Worm (Caenorhabditis elegans): Measurements from ENCODE around the gene rgs-5.

The rgs-5 gene

ce11 chrIII:5730041-5730440, 31.7 kb downstream of the rgs-5 start:
- TF ChIP-seq ceh-16 (tag; optimal IDR thresholded peaks at IDR 0.05) (no peak), gmeb-1 (tag; optimal IDR thresholded peaks at IDR 0.05) (no peak), sma-3 (GFP tag; optimal IDR thresholded peaks at IDR 0.05) (no peak), R02D3.7 (tag; optimal IDR thresholded peaks at IDR 0.05) (no peak), nhr-6 (tag; optimal IDR thresholded peaks at IDR 0.05) (no peak), aly-2 (tag; optimal IDR thresholded peaks at IDR 0.05) (no peak), nhr-12 (tag; optimal IDR thresholded peaks at IDR 0.05) (no peak), mbf-1 (tag; optimal IDR thresholded peaks at IDR 0.05) (no peak), sma-9 (GFP tag; optimal IDR thresholded peaks at IDR 0.05) (no peak), sma-9 (tag; optimal IDR thresholded peaks at IDR 0.05) (no peak), lin-39 (tag; optimal IDR thresholded peaks at IDR 0.05) (no peak), Y55F3AM.14 (GFP tag; optimal IDR thresholded peaks at IDR 0.05) (no peak), ceh-82 (tag; optimal IDR thresholded peaks at IDR 0.05) (no peak), ztf-1 (GFP tag; conservative IDR thresholded peaks at IDR 0.05) (no peak), lin-13 (GFP tag; optimal IDR thresholded peaks at IDR 0.05) (no peak), unc-62 (GFP tag; optimal IDR thresholded peaks at IDR 0.05) (no peak), nhr-25 (tag; optimal IDR thresholded peaks at IDR 0.05) (no peak), skn-1 (tag; optimal IDR thresholded peaks at IDR 0.05) (no peak), nhr-77 (tag; optimal IDR thresholded peaks at IDR 0.05) (no peak)

ce11 chrIII:5730980-5731636, 32.8 kb downstream of the rgs-5 start, which contains the start of the genes B0244.9 and B0244.7:
Gene B0244.9 (minus strand): TSS chrIII:5731030.
Gene B0244.7 (plus strand): TSS chrIII:5731501.
- TF ChIP-seq nhr-10 (tag; optimal IDR thresholded peaks at IDR 0.05) (no peak), fos-1 (tag; optimal IDR thresholded peaks at IDR 0.05) (peak; percentile 83)

DNA sequence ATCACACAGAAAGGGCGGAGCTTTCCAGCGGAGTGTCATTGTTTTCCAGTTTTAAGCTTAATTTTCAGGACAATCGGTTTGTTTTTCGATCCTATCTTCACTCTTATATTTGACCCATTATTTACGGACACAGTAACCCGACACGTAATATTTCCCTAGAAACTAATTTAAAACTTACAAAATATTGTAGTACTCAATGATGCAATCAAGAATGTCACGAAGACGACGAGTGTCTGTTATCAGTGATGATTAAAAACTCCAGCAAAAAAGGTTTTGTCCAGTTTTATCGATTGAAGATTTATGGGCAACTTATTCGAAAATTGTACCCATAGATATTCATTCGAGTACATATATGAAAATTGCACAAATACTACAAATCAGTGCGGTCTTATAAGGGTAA, 34.6 kb downstream of the rgs-5 start, which contains the start of gene B0244.17:
B0244.17 (plus strand) TSS at position 301 of the 400 bp plus-strand sequence.
- TF ChIP-seq skn-1 (tag; optimal IDR thresholded peaks at IDR 0.05) = no peak
- no peak for TF ChIP-seq ama-1 (optimal IDR thresholded peaks at IDR 0.05)
- TF ChIP-seq zag-1 (tag; optimal IDR thresholded peaks at IDR 0.05) = no peak
- peak; percentile 73 for TF ChIP-seq fos-1 (tag; optimal IDR thresholded peaks at IDR 0.05)
- TF ChIP-seq nhr-6 (tag; optimal IDR thresholded peaks at IDR 0.05) = no peak
- TF ChIP-seq nhr-10 (tag; optimal IDR thresholded peaks at IDR 0.05) = no peak
- TF ChIP-seq alr-1 (tag; optimal IDR thresholded peaks at IDR 0.05) = no peak
- TF ChIP-seq nhr-21 (tag; optimal IDR thresholded peaks at IDR 0.05) = no peak

DNA sequence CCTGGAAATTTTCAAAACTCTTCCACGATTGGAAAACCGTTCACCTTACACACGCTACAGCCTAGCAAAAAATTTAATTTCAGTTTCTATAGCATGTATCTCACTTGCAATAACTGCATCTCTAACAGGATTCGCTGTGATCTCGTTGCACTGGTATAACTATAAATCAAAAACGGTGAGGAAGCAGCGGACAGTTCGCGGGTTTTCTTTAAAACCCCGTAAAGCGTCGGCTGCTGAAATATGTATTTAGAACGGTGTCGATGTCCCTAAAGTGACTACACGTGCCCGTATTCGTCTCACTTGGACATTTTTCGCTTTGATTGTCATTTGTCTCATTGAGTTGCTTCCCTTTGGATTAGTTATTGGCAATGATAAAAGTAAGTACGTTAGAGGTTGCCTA, 36.0 kb downstream of the rgs-5 start:
- TF ChIP-seq ztf-4 (tag; optimal IDR thresholded peaks at IDR 0.05) = no peak
- TF ChIP-seq lsy-2 (tag; optimal IDR thresholded peaks at IDR 0.05) = no peak
- no peak for TF ChIP-seq nhr-11 (tag; optimal IDR thresholded peaks at IDR 0.05)
- TF ChIP-seq lin-13 (GFP tag; optimal IDR thresholded peaks at IDR 0.05) = no peak
- TF ChIP-seq unc-62 (GFP tag; optimal IDR thresholded peaks at IDR 0.05) = no peak
- TF ChIP-seq lin-39 (tag; optimal IDR thresholded peaks at IDR 0.05) = no peak
- TF ChIP-seq nhr-77 (tag; optimal IDR thresholded peaks at IDR 0.05) = no peak
- no peak for TF ChIP-seq nhr-6 (tag; optimal IDR thresholded peaks at IDR 0.05)
- no peak for TF ChIP-seq unc-55 (GFP tag; optimal IDR thresholded peaks at IDR 0.05)
- no peak for TF ChIP-seq zag-1 (tag; optimal IDR thresholded peaks at IDR 0.05)
- TF ChIP-seq egl-27 (tag; optimal IDR thresholded peaks at IDR 0.05) = no peak
- TF ChIP-seq lin-11 (tag; optimal IDR thresholded peaks at IDR 0.05) = no peak
- no peak for TF ChIP-seq snpc-4 (tag; optimal IDR thresholded peaks at IDR 0.05)
- TF ChIP-seq ceh-16 (tag; optimal IDR thresholded peaks at IDR 0.05) = no peak
- TF ChIP-seq nhr-23 (tag; optimal IDR thresholded peaks at IDR 0.05) = no peak
- no peak for TF ChIP-seq dmd-4 (tag; optimal IDR thresholded peaks at IDR 0.05)

DNA sequence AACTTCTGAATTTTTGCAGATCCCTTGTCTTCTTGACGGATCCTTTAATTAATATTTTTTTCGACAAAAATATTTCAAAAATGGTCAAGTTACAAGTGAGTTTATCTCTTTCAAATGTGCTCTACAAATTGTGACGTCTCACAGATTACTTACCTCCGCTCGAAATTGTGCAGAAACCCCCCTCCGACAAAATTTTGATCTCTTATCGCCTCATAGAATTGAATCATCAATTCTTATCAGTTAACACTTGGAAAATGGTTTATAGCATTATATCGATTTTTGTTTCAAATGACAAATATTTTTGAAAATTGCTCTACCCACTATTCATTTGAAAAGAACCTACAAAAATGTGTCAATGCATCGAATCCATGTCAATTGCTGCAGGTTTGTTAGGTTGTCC, 36.5 kb downstream of the rgs-5 start, which contains the start of gene B0244.10:
B0244.10 (plus strand) TSS at position 254 of the 400 bp plus-strand sequence.
- TF ChIP-seq gmeb-1 (tag; optimal IDR thresholded peaks at IDR 0.05) (peak; percentile 2), egl-27 (tag; optimal IDR thresholded peaks at IDR 0.05) (no peak), nhr-237 (tag; optimal IDR thresholded peaks at IDR 0.05) (no peak), ztf-4 (tag; optimal IDR thresholded peaks at IDR 0.05) (no peak), fos-1 (tag; optimal IDR thresholded peaks at IDR 0.05) (peak; percentile 98), nhr-21 (tag; optimal IDR thresholded peaks at IDR 0.05) (no peak), nhr-77 (tag; optimal IDR thresholded peaks at IDR 0.05) (no peak), crh-2 (tag; optimal IDR thresholded peaks at IDR 0.05) (peak; percentile 34), aly-2 (tag; optimal IDR thresholded peaks at IDR 0.05) (no peak)

All from whole organism, L2 larva.